Fruit fly (Drosophila melanogaster): Measurements from ENCODE around the gene p53.
A peak's percentile ranks its signal among the peaks of the same experiment; 100 is the strongest.

p53 gene

dm6 chr3R:23056753-23057152 lies 2.9 kb upstream of the p53 start:
- TF ChIP-seq Pdp1 (GFP tag; optimal IDR thresholded peaks at IDR 0.05): peak in 1 of 2 experiments; percentile 12
- no peak for TF ChIP-seq ham (GFP tag; IDR thresholded peaks at IDR 0.05)
- TF ChIP-seq CG6654 (GFP tag; optimal IDR thresholded peaks at IDR 0.05): no peak
- TF ChIP-seq CkIIα-i1 (GFP tag; IDR thresholded peaks at IDR 0.05): no peak
- TF ChIP-seq CG14441 (GFP tag; IDR thresholded peaks at IDR 0.05): no peak
- peak; percentile 12 for TF ChIP-seq CG13894 (tag; optimal IDR thresholded peaks at IDR 0.05)
- no peak for TF ChIP-seq CTCF (GFP tag; optimal IDR thresholded peaks at IDR 0.05)
- TF ChIP-seq pho (GFP tag; optimal IDR thresholded peaks at IDR 0.05): no peak
- no peak for TF ChIP-seq CG15269 (tag; optimal IDR thresholded peaks at IDR 0.05)
- TF ChIP-seq exex (tag; optimal IDR thresholded peaks at IDR 0.05): peak; percentile 51
- TF ChIP-seq ewg (GFP tag; optimal IDR thresholded peaks at IDR 0.05): no peak
- TF ChIP-seq sug (tag; optimal IDR thresholded peaks at IDR 0.05): peak; percentile 55
- TF ChIP-seq Med (GFP tag): peak; percentile 9
- TF ChIP-seq B-H2 (GFP tag; optimal IDR thresholded peaks at IDR 0.05): peak; percentile 9
- no peak for TF ChIP-seq CG14965 (GFP tag; optimal IDR thresholded peaks at IDR 0.05; ENCODE audit: borderline replicate concordance)
- no peak for TF ChIP-seq Camta (GFP tag; optimal IDR thresholded peaks at IDR 0.05)
- TF ChIP-seq gfzf (GFP tag; optimal IDR thresholded peaks at IDR 0.05): no peak
- TF ChIP-seq CG15011 (GFP tag; optimal IDR thresholded peaks at IDR 0.05): no peak
- TF ChIP-seq zfh2 (GFP tag; optimal IDR thresholded peaks at IDR 0.05): no peak
- TF ChIP-seq CG2678 (tag; optimal IDR thresholded peaks at IDR 0.05): peak; percentile 4
- no peak for TF ChIP-seq CG6175 (GFP tag; IDR thresholded peaks at IDR 0.05)
- TF ChIP-seq GATAe (GFP tag; conservative IDR thresholded peaks at IDR 0.05): peak; percentile 39; the same call in 1 of the 2 replicates
- TF ChIP-seq Rfx (GFP tag; IDR thresholded peaks at IDR 0.05): 0 out of 2 replicates have a peak, but pooled peaks have one; percentile 19
- TF ChIP-seq grn (GFP tag; optimal IDR thresholded peaks at IDR 0.05): peak; percentile 77

- TF ChIP-seq crol (GFP tag; IDR thresholded peaks at IDR 0.05): no peak
- no peak for TF ChIP-seq prd (optimal IDR thresholded peaks at IDR 0.05)
- TF ChIP-seq prd (GFP tag; IDR thresholded peaks at IDR 0.05): 0 out of 3 replicates have a peak, but pooled peaks have one; percentile 4
Observed at dm6 chr3R:23056113-23056512, 2.2 kb upstream of the p53 start.

dm6 chr3R:23053135-23053730 lies 649 bp downstream of the p53 start:
- peak; percentile 42 for TF ChIP-seq hbn (GFP tag; IDR thresholded peaks at IDR 0.05; ENCODE audit: partially characterized antibody)
- TF ChIP-seq Spps (tag; optimal IDR thresholded peaks at IDR 0.05): no peak
- no peak for TF ChIP-seq CG10321 (GFP tag; IDR thresholded peaks at IDR 0.05)
- no peak for TF ChIP-seq CG4617 (GFP tag; optimal IDR thresholded peaks at IDR 0.05; ENCODE audit: borderline replicate concordance)
- TF ChIP-seq CG8281 (tag; optimal IDR thresholded peaks at IDR 0.05): no peak
- no peak for TF ChIP-seq CG4854 (GFP tag; optimal IDR thresholded peaks at IDR 0.05)
- TF ChIP-seq BEAF-32 (GFP tag; optimal IDR thresholded peaks at IDR 0.05): peak; percentile 53
- no peak for TF ChIP-seq sima (GFP tag; optimal IDR thresholded peaks at IDR 0.05)
- no peak for TF ChIP-seq tap (tag; optimal IDR thresholded peaks at IDR 0.05)
- no peak for TF ChIP-seq ase (GFP tag; IDR thresholded peaks at IDR 0.05)
- no peak for TF ChIP-seq onecut (GFP tag; IDR thresholded peaks at IDR 0.05)
- no peak for TF ChIP-seq CG17912 (GFP tag; optimal IDR thresholded peaks at IDR 0.05)
- no peak for TF ChIP-seq CG8388 (GFP tag; optimal IDR thresholded peaks at IDR 0.05)
- TF ChIP-seq dimm (GFP tag; IDR thresholded peaks at IDR 0.05): no peak
- TF ChIP-seq Vsx1 (GFP tag; optimal IDR thresholded peaks at IDR 0.05): no peak
- peak in 1 of 2 experiments; percentile 39 for TF ChIP-seq Pdp1 (GFP tag; optimal IDR thresholded peaks at IDR 0.05)
- no peak for TF ChIP-seq sc (optimal IDR thresholded peaks at IDR 0.05)
- TF ChIP-seq sc (GFP tag; optimal IDR thresholded peaks at IDR 0.05): no peak
- TF ChIP-seq CG31388 (GFP tag; optimal IDR thresholded peaks at IDR 0.05): no peak
- TF ChIP-seq p53 (GFP tag; optimal IDR thresholded peaks at IDR 0.05): peak; percentile 99
- no peak for TF ChIP-seq CG13775 (GFP tag; optimal IDR thresholded peaks at IDR 0.05)
- TF ChIP-seq CG15514 (GFP tag; optimal IDR thresholded peaks at IDR 0.05): no peak
- TF ChIP-seq CG34224 (GFP tag; IDR thresholded peaks at IDR 0.05; ENCODE audit: partially characterized antibody): peak; percentile 13; the same call in 1 of the 3 replicates
- TF ChIP-seq oc (tag; optimal IDR thresholded peaks at IDR 0.05): no peak
